Worm (Caenorhabditis elegans): Measurements from ENCODE around the gene F07C3.9.

ce11 chrV:9218214-9218613, 36.2 kb downstream of the F07C3.9 start:
- TF ChIP-seq scrt-1 (GFP tag; IDR thresholded peaks at IDR 0.05), result no peak
- TF ChIP-seq hmbx-1 (tag; optimal IDR thresholded peaks at IDR 0.05), result no peak
- no peak for TF ChIP-seq tbx-11 (GFP tag; IDR thresholded peaks at IDR 0.05)
- no peak for TF ChIP-seq ets-7 (tag; optimal IDR thresholded peaks at IDR 0.05)
- no peak for TF ChIP-seq ama-1 (optimal IDR thresholded peaks at IDR 0.05)
- TF ChIP-seq flt-1 (GFP tag; IDR thresholded peaks at IDR 0.05), result no peak
- no peak for TF ChIP-seq ceh-13 (GFP tag; optimal IDR thresholded peaks at IDR 0.05)
- TF ChIP-seq hmg-4 (GFP tag; optimal IDR thresholded peaks at IDR 0.05), result no peak
- TF ChIP-seq tbx-37 (GFP tag; conservative IDR thresholded peaks at IDR 0.05), result no peak
